Worm (Caenorhabditis elegans): ENCODE data around the gene ufbp-1.

The ufbp-1 gene

DNA sequence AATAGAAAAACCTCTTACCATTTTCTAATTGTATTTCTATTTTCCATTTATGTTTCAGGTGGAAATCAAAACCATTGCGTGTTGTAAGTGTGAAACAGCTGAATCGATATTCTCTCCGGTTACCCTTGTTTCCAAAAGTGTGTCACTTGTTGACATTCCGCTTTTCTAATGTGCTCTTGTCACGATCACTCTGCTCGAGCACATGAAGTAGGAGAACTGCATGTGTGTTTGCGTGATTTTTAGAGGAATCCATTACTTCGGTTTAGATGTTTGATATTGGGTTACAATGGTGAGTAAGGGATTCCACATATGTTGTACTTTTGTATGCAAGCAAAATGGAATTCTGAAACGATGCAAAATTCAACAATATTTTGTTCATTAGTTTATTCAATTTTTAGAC, 7.1 kb upstream of the ufbp-1 start:
- TF ChIP-seq ets-5 (GFP tag; IDR thresholded peaks at IDR 0.05) (no peak), efl-1 (optimal IDR thresholded peaks at IDR 0.05) (no peak), efl-1 (GFP tag; optimal IDR thresholded peaks at IDR 0.05 in 1 of 2) (peak in 1 of 2 experiments; percentile 91), nhr-76 (tag; optimal IDR thresholded peaks at IDR 0.05) (no peak), nhr-20 (tag; optimal IDR thresholded peaks at IDR 0.05) (no peak), ama-1 (optimal IDR thresholded peaks at IDR 0.05) (peak; percentile 8), blmp-1 (tag; optimal IDR thresholded peaks at IDR 0.05) (no peak), mep-1 (tag; optimal IDR thresholded peaks at IDR 0.05) (peak; percentile 32), lin-13 (GFP tag; optimal IDR thresholded peaks at IDR 0.05) (no peak), ztf-11 (tag; optimal IDR thresholded peaks at IDR 0.05) (peak in 1 of 2 experiments; percentile 1), ztf-4 (tag; optimal IDR thresholded peaks at IDR 0.05) (peak; percentile 14)

- no peak for TF ChIP-seq blmp-1 (tag; optimal IDR thresholded peaks at IDR 0.05)
- no peak for TF ChIP-seq mab-9 (GFP tag; IDR thresholded peaks at IDR 0.05)
- TF ChIP-seq nhr-85 (tag), result no peak
- TF ChIP-seq swsn-7 (tag; optimal IDR thresholded peaks at IDR 0.05), result no peak
- TF ChIP-seq ceh-90 (tag; optimal IDR thresholded peaks at IDR 0.05), result no peak
- no peak for TF ChIP-seq unc-30 (tag; optimal IDR thresholded peaks at IDR 0.05)
- no peak for TF ChIP-seq snpc-4 (tag; optimal IDR thresholded peaks at IDR 0.05)
- TF ChIP-seq nhr-28 (tag; optimal IDR thresholded peaks at IDR 0.05), result no peak
- TF ChIP-seq nhr-84 (tag; optimal IDR thresholded peaks at IDR 0.05), result no peak
- TF ChIP-seq C34B4.2 (tag; optimal IDR thresholded peaks at IDR 0.05), result no peak
- TF ChIP-seq Y116A8C.19 (tag; optimal IDR thresholded peaks at IDR 0.05; ENCODE audit: borderline replicate concordance), result no peak
- no peak for TF ChIP-seq fos-1 (tag; optimal IDR thresholded peaks at IDR 0.05)
- no peak for TF ChIP-seq fkh-4 (tag; optimal IDR thresholded peaks at IDR 0.05; ENCODE audit: borderline replicate concordance)
- no peak for TF ChIP-seq unc-62 (GFP tag; optimal IDR thresholded peaks at IDR 0.05)
- TF ChIP-seq hpl-2 (GFP tag; optimal IDR thresholded peaks at IDR 0.05), result no peak
- no peak for TF ChIP-seq nhr-76 (tag; optimal IDR thresholded peaks at IDR 0.05)
- TF ChIP-seq efl-3 (GFP tag; optimal IDR thresholded peaks at IDR 0.05), result no peak
- TF ChIP-seq unc-98 (GFP tag; IDR thresholded peaks at IDR 0.05), result no peak
- no peak for TF ChIP-seq unc-130 (tag; optimal IDR thresholded peaks at IDR 0.05)
- TF ChIP-seq ces-1 (GFP tag; optimal IDR thresholded peaks at IDR 0.05), result no peak
- peak in 1 of 3 experiments; percentile 10 for TF ChIP-seq dpl-1 (GFP tag; optimal IDR thresholded peaks at IDR 0.05)
- TF ChIP-seq hlh-17 (GFP tag; optimal IDR thresholded peaks at IDR 0.05; ENCODE audit: borderline replicate concordance), result no peak
- no peak for TF ChIP-seq egl-27 (tag; optimal IDR thresholded peaks at IDR 0.05)
- peak; percentile 10 for TF ChIP-seq mep-1 (tag; optimal IDR thresholded peaks at IDR 0.05)
- TF ChIP-seq ets-5 (GFP tag; IDR thresholded peaks at IDR 0.05), result no peak
- TF ChIP-seq xbp-1 (tag; optimal IDR thresholded peaks at IDR 0.05), result no peak
- no peak for TF ChIP-seq zip-4 (GFP tag; optimal IDR thresholded peaks at IDR 0.05)
- peak; percentile 33 for TF ChIP-seq nhr-47 (tag; optimal IDR thresholded peaks at IDR 0.05)
- no peak for TF ChIP-seq nhr-12 (tag; optimal IDR thresholded peaks at IDR 0.05)
- TF ChIP-seq ceh-88 (GFP tag; IDR thresholded peaks at IDR 0.05), result no peak
- TF ChIP-seq pqm-1 (tag; optimal IDR thresholded peaks at IDR 0.05), result no peak
- no peak for TF ChIP-seq ztf-4 (tag; optimal IDR thresholded peaks at IDR 0.05)
- peak; percentile 25 for TF ChIP-seq nhr-90 (tag; optimal IDR thresholded peaks at IDR 0.05; ENCODE audit: poor library complexity)
- no peak for TF ChIP-seq rnt-1 (tag; optimal IDR thresholded peaks at IDR 0.05)
- no peak for TF ChIP-seq hlh-4 (tag; optimal IDR thresholded peaks at IDR 0.05)
- no peak for TF ChIP-seq nhr-11 (tag; optimal IDR thresholded peaks at IDR 0.05)
- no peak for TF ChIP-seq ztf-11 (tag; optimal IDR thresholded peaks at IDR 0.05)
- TF ChIP-seq elt-3 (tag; optimal IDR thresholded peaks at IDR 0.05), result no peak
- no peak for TF ChIP-seq aha-1 (tag; optimal IDR thresholded peaks at IDR 0.05)
- TF ChIP-seq irx-1 (tag; optimal IDR thresholded peaks at IDR 0.05), result no peak
- TF ChIP-seq ama-1 (optimal IDR thresholded peaks at IDR 0.05), result peak; percentile 82
- peak; percentile 29 for TF ChIP-seq nhr-71 (tag; optimal IDR thresholded peaks at IDR 0.05)
- TF ChIP-seq C04F5.9 (tag; optimal IDR thresholded peaks at IDR 0.05), result no peak
- TF ChIP-seq lin-15B (tag; optimal IDR thresholded peaks at IDR 0.05), result no peak
- no peak for TF ChIP-seq nhr-19 (GFP tag; conservative IDR thresholded peaks at IDR 0.05)
- TF ChIP-seq lsy-2 (tag; optimal IDR thresholded peaks at IDR 0.05), result peak; percentile 34 to 51
- no peak for TF ChIP-seq pax-3 (tag; optimal IDR thresholded peaks at IDR 0.05)
Measured at ce11 chrIII:8449160-8449807, 5.9 kb upstream of the ufbp-1 start, which contains the start of gene mrpl-32. TSS of gene mrpl-32 (plus strand) at chrIII:8449757.
